Fruit fly (Drosophila melanogaster) whole organism, wandering third instar larva: ENCODE results near the gene CG6295.

Experiments
- Abd-B ChIP-seq: fragments of >200 bp; optimal IDR thresholded peaks from 2 replicates; lab custom pipeline; 2017; ENCODE audit warnings: missing biosample characterization, missing genetic modification characterization
- Dfd ChIP-seq: fragments of >200 bp; optimal IDR thresholded peaks from 2 replicates; lab custom pipeline; 2017; ENCODE audit warnings: missing biosample characterization, missing genetic modification characterization
- Dif ChIP-seq: fragments of 200-275, 200-300 bp; sonication (Bioruptor generic); optimal IDR thresholded peaks from 2 replicates; lab custom pipeline; 2018; ENCODE audit warnings: missing biosample characterization, missing genetic modification characterization; ENCODE audit not compliant: partially characterized antibody
- GATAd ChIP-seq: sonication (Bioruptor generic); optimal IDR thresholded peaks from 2 replicates; lab custom pipeline; 2016; ENCODE audit warnings: missing biosample characterization, missing genetic modification characterization
- Hnf4 ChIP-seq: fragments of 200-800 bp; sonication (Bioruptor generic); optimal IDR thresholded peaks from 2 replicates; lab custom pipeline; 2016; ENCODE audit warnings: missing biosample characterization, mild to moderate bottlenecking, missing genetic modification characterization
- Mio ChIP-seq: sonication (Bioruptor generic); optimal IDR thresholded peaks from 2 replicates; lab custom pipeline; 2016; ENCODE audit warnings: missing biosample characterization, missing genetic modification characterization
- Myc ChIP-seq: fragments of >200 bp; optimal IDR thresholded peaks from 2 replicates; lab custom pipeline; 2017
- dsf ChIP-seq: sonication (Bioruptor generic); optimal IDR thresholded peaks from 2 replicates; lab custom pipeline; 2016; ENCODE audit warnings: missing biosample characterization, missing genetic modification characterization, borderline replicate concordance
- ey ChIP-seq: fragments of 200-800 bp; sonication (Bioruptor generic); optimal IDR thresholded peaks from 2 replicates; lab custom pipeline; 2016; ENCODE audit warnings: missing biosample characterization, missing genetic modification characterization
- fru ChIP-seq: fragments of 200-800 bp; sonication (Bioruptor generic); optimal IDR thresholded peaks from 3 replicates; lab custom pipeline; 2016; ENCODE audit warnings: missing biosample characterization, mild to moderate bottlenecking, missing genetic modification characterization
- pan ChIP-seq: fragments of >200 bp; optimal IDR thresholded peaks from 2 replicates; lab custom pipeline; 2017
- psq ChIP-seq: fragments of 200-800 bp; sonication (Bioruptor generic); optimal IDR thresholded peaks from 3 replicates; lab custom pipeline; 2017; ENCODE audit warnings: missing biosample characterization, mild to moderate bottlenecking, missing genetic modification characterization, moderate library complexity
- usp ChIP-seq: fragments of >200 bp; optimal IDR thresholded peaks from 2 replicates; lab custom pipeline; 2017; ENCODE audit warnings: missing biosample characterization, missing genetic modification characterization

- peak; percentile 3 for TF ChIP-seq Hnf4
- TF ChIP-seq Abd-B = no peak
- peak; percentile 54 for TF ChIP-seq fru (GFP tag; lab: Kevin White, UChicago)
- no peak for TF ChIP-seq Dfd (GFP tag; lab: Kevin White, UChicago)
- TF ChIP-seq Dif (GFP tag; lab: Kevin White, UChicago) = no peak
- TF ChIP-seq pan (lab: Kevin White, UChicago) = no peak
- no peak for TF ChIP-seq usp (GFP tag; lab: Kevin White, UChicago)
- no peak for TF ChIP-seq Myc (lab: Kevin White, UChicago)
- no peak for TF ChIP-seq ey
- no peak for TF ChIP-seq psq (GFP tag; lab: Kevin White, UChicago)
- TF ChIP-seq dsf (GFP tag; lab: Kevin White, UChicago) = no peak
- TF ChIP-seq Mio = no peak
- TF ChIP-seq GATAd (GFP tag; lab: Kevin White, UChicago) = no peak
Measured at dm6 chr3R:26964452-26965133, 42.3 kb downstream of the CG6295 start, which contains the start of gene Tsp97E.
